Worm (Caenorhabditis elegans): ENCODE data around the gene nrx-1.

- TF ChIP-seq W03F9.2 (tag; optimal IDR thresholded peaks at IDR 0.05): peak; percentile 21
- TF ChIP-seq dao-5 (tag; optimal IDR thresholded peaks at IDR 0.05): no peak
- no peak for TF ChIP-seq him-1 (tag; optimal IDR thresholded peaks at IDR 0.05)
Observed at ce11 chrV:10813425-10814156, 11.2 kb upstream of the nrx-1 start, which contains the start of the genes C29A12.1 and lig-1.

Data from whole organism, L4/young adult.